Fruit fly (Drosophila melanogaster): ENCODE results near the gene CG9040.
A peak's percentile ranks its signal among the peaks of the same experiment; 100 is the strongest.

CG9040 gene

dm6 chr3L:13996992-13997391, 9.3 kb downstream of the CG9040 start, which contains the start of gene CG17361 (continued):
- TF ChIP-seq Dip2 (GFP tag; IDR thresholded peaks at IDR 0.05) (no peak), otp (GFP tag; IDR thresholded peaks at IDR 0.05) (no peak), pros (GFP tag; optimal IDR thresholded peaks at IDR 0.05) (no peak), Gsc (GFP tag; IDR thresholded peaks at IDR 0.05) (no peak), CG8924 (tag; optimal IDR thresholded peaks at IDR 0.05) (peak; percentile 23), ERR (GFP tag; optimal IDR thresholded peaks at IDR 0.05) (no peak), mirr (GFP tag; optimal IDR thresholded peaks at IDR 0.05) (no peak), CG7839 (tag; optimal IDR thresholded peaks at IDR 0.05) (no peak), wor (GFP tag; IDR thresholded peaks at IDR 0.05) (no peak), CG4820 (GFP tag; optimal IDR thresholded peaks at IDR 0.05) (no peak), nmo (GFP tag; optimal IDR thresholded peaks at IDR 0.05) (peak; percentile 7), chif (GFP tag; optimal IDR thresholded peaks at IDR 0.05) (no peak), da (GFP tag; optimal IDR thresholded peaks at IDR 0.05) (no peak), stwl (tag; optimal IDR thresholded peaks at IDR 0.05) (peak; percentile 43), wek (GFP tag; optimal IDR thresholded peaks at IDR 0.05) (no peak), Tbp (GFP tag; optimal IDR thresholded peaks at IDR 0.05) (no peak), YL-1 (GFP tag; optimal IDR thresholded peaks at IDR 0.05) (no peak), CG17568 (GFP tag; optimal IDR thresholded peaks at IDR 0.05) (no peak), nau (GFP tag; optimal IDR thresholded peaks at IDR 0.05) (no peak), gem (tag; optimal IDR thresholded peaks at IDR 0.05) (peak; percentile 27), bigmax (GFP tag; optimal IDR thresholded peaks at IDR 0.05) (no peak), CG2678 (tag; optimal IDR thresholded peaks at IDR 0.05) (peak; percentile 26), Rx (GFP tag; IDR thresholded peaks at IDR 0.05) (no peak), ara (GFP tag; IDR thresholded peaks at IDR 0.05) (no peak), zen2 (GFP tag; IDR thresholded peaks at IDR 0.05; ENCODE audit: partially characterized antibody) (no peak), gce (GFP tag; IDR thresholded peaks at IDR 0.05) (no peak), gfzf (GFP tag; optimal IDR thresholded peaks at IDR 0.05) (peak; percentile 61), MESR4 (GFP tag; optimal IDR thresholded peaks at IDR 0.05) (peak; percentile 8), slou (GFP tag; optimal IDR thresholded peaks at IDR 0.05) (no peak), yki (optimal IDR thresholded peaks at IDR 0.05) (no peak), crol (GFP tag; IDR thresholded peaks at IDR 0.05) (no peak), Hr78 (GFP tag; optimal IDR thresholded peaks at IDR 0.05) (no peak), dysf (GFP tag; IDR thresholded peaks at IDR 0.05) (no peak), slbo (GFP tag; IDR thresholded peaks at IDR 0.05) (peak; percentile 28; the same call in 1 of the 2 replicates), CG6813 (GFP tag; optimal IDR thresholded peaks at IDR 0.05) (no peak), NC2α (GFP tag; optimal IDR thresholded peaks at IDR 0.05) (no peak), CG17612 (GFP tag; IDR thresholded peaks at IDR 0.05) (no peak), kay (GFP tag; optimal IDR thresholded peaks at IDR 0.05) (no peak), CG6254 (GFP tag; optimal IDR thresholded peaks at IDR 0.05) (no peak), insv (GFP tag; optimal IDR thresholded peaks at IDR 0.05) (no peak), Asciz (GFP tag; optimal IDR thresholded peaks at IDR 0.05) (no peak), pzg (GFP tag; optimal IDR thresholded peaks at IDR 0.05) (peak; percentile 38), E2f2 (GFP tag; IDR thresholded peaks at IDR 0.05) (peak; percentile 64), CrebB (tag; optimal IDR thresholded peaks at IDR 0.05) (no peak), CG9215 (GFP tag; IDR thresholded peaks at IDR 0.05) (no peak), CG8359 (GFP tag; optimal IDR thresholded peaks at IDR 0.05; ENCODE audit: borderline replicate concordance) (no peak), Sry-β (GFP tag; optimal IDR thresholded peaks at IDR 0.05) (no peak), CG34224 (GFP tag; IDR thresholded peaks at IDR 0.05; ENCODE audit: partially characterized antibody) (no peak), CG13894 (tag; optimal IDR thresholded peaks at IDR 0.05) (no peak), lab (GFP tag; optimal IDR thresholded peaks at IDR 0.05) (no peak), CG3163 (GFP tag; optimal IDR thresholded peaks at IDR 0.05) (no peak)
